Fruit fly (Drosophila melanogaster) whole organism, embryonic: Measurements from ENCODE around the gene Bem46.
A peak's percentile ranks its signal among the peaks of the same experiment; 100 is the strongest.

Experiments used
- CG10209 ChIP-seq: fragments of 200-800 bp; sonication (Bioruptor generic); optimal IDR thresholded peaks from 3 replicates; lab custom pipeline; 2017; ENCODE audit warnings: missing biosample characterization, mild to moderate bottlenecking, missing genetic modification characterization, missing genetic modification reagents
- CG10565 ChIP-seq: fragments of 200-800 bp; sonication (Bioruptor generic); optimal IDR thresholded peaks from 3 replicates; lab custom pipeline; 2016; ENCODE audit warnings: missing biosample characterization, mild to moderate bottlenecking, missing genetic modification characterization
- CG12219 ChIP-seq: fragments of 200-800 bp; sonication (Bioruptor generic); optimal IDR thresholded peaks from 3 replicates; lab custom pipeline; 2018; ENCODE audit warnings: missing biosample characterization, mild to moderate bottlenecking, missing genetic modification characterization
- CG15269 ChIP-seq: fragments of 200-800 bp; sonication (Bioruptor generic); optimal IDR thresholded peaks from 2 replicates; lab custom pipeline; 2018; ENCODE audit warnings: missing biosample characterization, mild to moderate bottlenecking, missing genetic modification characterization, moderate library complexity
- CG15514 ChIP-seq: fragments of 200-800 bp; sonication (Bioruptor generic); optimal IDR thresholded peaks from 3 replicates; lab custom pipeline; 2017; ENCODE audit warnings: missing biosample characterization, missing genetic modification characterization, mild to moderate bottlenecking, moderate library complexity, missing genetic modification reagents
- CG30020 ChIP-seq: fragments of 200-800 bp; optimal IDR thresholded peaks from 2 replicates; lab custom pipeline; 2019; ENCODE audit warnings: missing biosample characterization, mild to moderate bottlenecking, missing genetic modification characterization, moderate library complexity
- CG3281 ChIP-seq: fragments of 200-800 bp; sonication (Bioruptor generic); optimal IDR thresholded peaks from 3 replicates; lab custom pipeline; 2017; ENCODE audit warnings: missing biosample characterization, mild to moderate bottlenecking, missing genetic modification characterization
- CG3847 ChIP-seq: fragments of 200-800 bp; sonication (Bioruptor generic); IDR thresholded peaks from 2 replicates; pipeline ENCODE4 v1.3.6; 2022; ENCODE audit warnings: missing biosample characterization, missing genetic modification characterization
- CG4282 ChIP-seq: fragments of 200-800 bp; sonication (Bioruptor generic); optimal IDR thresholded peaks from 2 replicates; lab custom pipeline; 2016; ENCODE audit warnings: missing biosample characterization, missing genetic modification characterization
- CG43689 ChIP-seq: fragments of 200-800 bp; sonication (Bioruptor generic); IDR thresholded peaks from 2 replicates; pipeline ENCODE4 v1.3.6; 2022; ENCODE audit warnings: missing biosample characterization, missing genetic modification characterization
- CG8944 ChIP-seq: fragments of 200-800 bp; sonication (Bioruptor generic); optimal IDR thresholded peaks from 3 replicates; lab custom pipeline; 2016; ENCODE audit warnings: missing biosample characterization, missing genetic modification characterization
- CG9932 ChIP-seq: fragments of 200-800 bp; sonication (Bioruptor generic); IDR thresholded peaks from 2 replicates; pipeline ENCODE4 v1.3.6; 2022; ENCODE audit warnings: missing biosample characterization, missing genetic modification characterization
- CkIIα-i1 ChIP-seq: fragments of 200-800 bp; sonication (Bioruptor generic); IDR thresholded peaks from 2 replicates; pipeline ENCODE4 v1.3.6; 2022; ENCODE audit warnings: missing biosample characterization, missing genetic modification characterization
- E2f2 ChIP-seq: fragments of 200-800 bp; sonication (Bioruptor generic); IDR thresholded peaks from 2 replicates; pipeline ENCODE4 v1.3.6; 2022; ENCODE audit warnings: missing biosample characterization, missing genetic modification characterization
- GATAe ChIP-seq: fragments of 200-800 bp; sonication (Bioruptor generic); conservative IDR thresholded peaks from 2 replicates; pipeline ENCODE4 v1.3.6; 2022; ENCODE audit warnings: missing biosample characterization, missing genetic modification characterization
- HHEX ChIP-seq: fragments of 200-800 bp; sonication (Bioruptor generic); optimal IDR thresholded peaks from 3 replicates; lab custom pipeline; 2017; ENCODE audit warnings: missing biosample characterization, mild to moderate bottlenecking, missing genetic modification characterization, missing genetic modification reagents
- Hr39 ChIP-seq: fragments of >200 bp; optimal IDR thresholded peaks from 2 replicates; lab custom pipeline; 2017
- Jarid2 ChIP-seq: fragments of 200-800 bp; sonication (Bioruptor generic); optimal IDR thresholded peaks from 3 replicates; lab custom pipeline; 2017; ENCODE audit warnings: mild to moderate bottlenecking, missing biosample characterization, missing genetic modification reagents, missing genetic modification characterization
- Kr ChIP-seq: fragments of 200-800 bp; sonication (Bioruptor generic); optimal IDR thresholded peaks from 2 replicates; lab custom pipeline; 2017; ENCODE audit warnings: missing biosample characterization, mild to moderate bottlenecking, missing genetic modification characterization
- Lhr ChIP-seq: fragments of 200-800 bp; sonication (Bioruptor generic); optimal IDR thresholded peaks from 3 replicates; lab custom pipeline; 2017; ENCODE audit warnings: mild to moderate bottlenecking, missing biosample characterization, missing genetic modification reagents, missing genetic modification characterization
- Mad ChIP-seq: fragments of 200-800 bp; sonication (Bioruptor generic); optimal IDR thresholded peaks from 2 replicates; lab custom pipeline; 2016; ENCODE audit warnings: missing biosample characterization, missing genetic modification characterization
- Max ChIP-seq: fragments of 200-800 bp; sonication (Bioruptor generic); optimal IDR thresholded peaks from 2 replicates; lab custom pipeline; 2016; ENCODE audit warnings: missing biosample characterization, mild to moderate bottlenecking, missing genetic modification characterization
- NK7.1 ChIP-seq: fragments of 200-800 bp; sonication (Bioruptor generic); optimal IDR thresholded peaks from 3 replicates; lab custom pipeline; 2016; ENCODE audit warnings: missing biosample characterization, missing genetic modification characterization
- Nf-YC ChIP-seq: fragments of 200-800 bp; optimal IDR thresholded peaks from 3 replicates; lab custom pipeline; 2019; ENCODE audit warnings: missing biosample characterization, mild to moderate bottlenecking, missing genetic modification characterization, moderate library complexity
- Oli ChIP-seq: fragments of 200-800 bp; sonication (Bioruptor generic); optimal IDR thresholded peaks from 2 replicates; lab custom pipeline; 2018; ENCODE audit warnings: missing biosample characterization, mild to moderate bottlenecking, missing genetic modification characterization, moderate library complexity
- Pdp1 ChIP-seq, 2 experiments: fragments of 200-800 bp; sonication (Bioruptor generic); optimal IDR thresholded peaks; 3 replicates each; lab custom pipeline; 2016; ENCODE audit warnings: missing biosample characterization in 2 of 2, missing genetic modification characterization in 2 of 2, mild to moderate bottlenecking in 1 of 2, moderate library complexity in 1 of 2
- Ssrp ChIP-seq: fragments of 200-800 bp; sonication (Bioruptor generic); optimal IDR thresholded peaks from 2 replicates; lab custom pipeline; 2018; ENCODE audit warnings: missing biosample characterization, mild to moderate bottlenecking, missing genetic modification characterization, moderate library complexity
- Taf1 ChIP-seq: fragments of 200-800 bp; sonication (Bioruptor generic); IDR thresholded peaks from 2 replicates; pipeline ENCODE4 v1.3.6; 2022; ENCODE audit warnings: missing biosample characterization, missing genetic modification characterization
- amos ChIP-seq: fragments of 200-800 bp; sonication (Bioruptor generic); IDR thresholded peaks from 2 replicates; pipeline ENCODE4 v1.3.6; 2022; ENCODE audit warnings: missing biosample characterization, missing genetic modification characterization; ENCODE audit not compliant: partially characterized antibody
- aop ChIP-seq: fragments of 200-800 bp; sonication (Bioruptor generic); IDR thresholded peaks from 2 replicates; pipeline ENCODE4 v1.3.6; 2022; ENCODE audit warnings: missing biosample characterization, missing genetic modification characterization
- bab2 ChIP-seq: fragments of 200-800 bp; sonication (Bioruptor generic); optimal IDR thresholded peaks from 2 replicates; lab custom pipeline; 2016; ENCODE audit warnings: missing biosample characterization, missing genetic modification characterization
- crol ChIP-seq: fragments of 200-800 bp; sonication (Bioruptor generic); IDR thresholded peaks from 2 replicates; pipeline ENCODE4 v1.3.6; 2022; ENCODE audit warnings: missing biosample characterization, missing genetic modification characterization
- dan ChIP-seq: fragments of 200-800 bp; sonication (Bioruptor generic); IDR thresholded peaks from 2 replicates; pipeline ENCODE4 v1.3.6; 2022; ENCODE audit warnings: missing biosample characterization, missing genetic modification characterization
- dm ChIP-seq: fragments of 200-800 bp; sonication (Bioruptor generic); optimal IDR thresholded peaks from 3 replicates; lab custom pipeline; 2016; ENCODE audit warnings: missing biosample characterization, missing genetic modification characterization
- dpn ChIP-seq, 2 experiments: fragments of 200-800 bp; sonication (Bioruptor generic); optimal IDR thresholded peaks; 3 replicates each; lab custom pipeline; 2016; ENCODE audit warnings: missing biosample characterization in 2 of 2, missing genetic modification characterization in 2 of 2
- ewg ChIP-seq: fragments of 200-800 bp; sonication (Bioruptor generic); optimal IDR thresholded peaks from 3 replicates; lab custom pipeline; 2017; ENCODE audit warnings: mild to moderate bottlenecking, missing biosample characterization, missing genetic modification reagents, missing genetic modification characterization
- fd102C ChIP-seq: fragments of 200-800 bp; sonication (Bioruptor generic); optimal IDR thresholded peaks from 2 replicates; lab custom pipeline; 2018; ENCODE audit warnings: missing biosample characterization, mild to moderate bottlenecking, missing genetic modification characterization, moderate library complexity
- fd3F ChIP-seq: fragments of 200-800 bp; sonication (Bioruptor generic); optimal IDR thresholded peaks from 2 replicates; lab custom pipeline; 2018; ENCODE audit warnings: missing biosample characterization, mild to moderate bottlenecking, missing genetic modification characterization, moderate library complexity
- gcm2 ChIP-seq: fragments of 200-800 bp; sonication (Bioruptor generic); optimal IDR thresholded peaks from 2 replicates; lab custom pipeline; 2016; ENCODE audit warnings: missing biosample characterization, missing genetic modification characterization
- gfzf ChIP-seq: fragments of 200-800 bp; sonication (Bioruptor generic); optimal IDR thresholded peaks from 2 replicates; lab custom pipeline; 2016; ENCODE audit warnings: missing biosample characterization, mild to moderate bottlenecking, missing genetic modification characterization, moderate library complexity
- gsb-n ChIP-seq: fragments of 200-800 bp; sonication (Bioruptor generic); optimal IDR thresholded peaks from 3 replicates; lab custom pipeline; 2018; ENCODE audit warnings: missing biosample characterization, mild to moderate bottlenecking, missing genetic modification characterization
- hb ChIP-seq: fragments of 200-800 bp; sonication (Bioruptor generic); IDR thresholded peaks from 3 replicates; pipeline ENCODE4 v1.3.6; 2022; ENCODE audit warnings: missing biosample characterization, missing genetic modification characterization; ENCODE audit not compliant: partially characterized antibody
- hbn ChIP-seq: fragments of 200-800 bp; sonication (Bioruptor generic); IDR thresholded peaks from 2 replicates; pipeline ENCODE4 v1.3.6; 2022; ENCODE audit warnings: missing biosample characterization, missing genetic modification characterization; ENCODE audit not compliant: partially characterized antibody
- onecut ChIP-seq: fragments of 200-800 bp; sonication (Bioruptor generic); IDR thresholded peaks from 2 replicates; pipeline ENCODE4 v1.3.6; 2022; ENCODE audit warnings: missing biosample characterization, missing genetic modification characterization
- pho ChIP-seq: fragments of 200-800 bp; sonication (Bioruptor generic); optimal IDR thresholded peaks from 2 replicates; lab custom pipeline; 2016; ENCODE audit warnings: missing biosample characterization, missing genetic modification characterization
- rib ChIP-seq: fragments of 200-800 bp; sonication (Bioruptor generic); IDR thresholded peaks from 2 replicates; pipeline ENCODE4 v1.3.6; 2022; ENCODE audit warnings: missing biosample characterization, missing genetic modification characterization
- sens ChIP-seq: fragments of 200-800 bp; sonication (Bioruptor generic); peaks from one replicate; lab custom pipeline; 2016; ENCODE audit warnings: missing biosample characterization, missing genetic modification characterization
- slp2 ChIP-seq: fragments of 200-800 bp; sonication (Bioruptor generic); optimal IDR thresholded peaks from 2 replicates; lab custom pipeline; 2016; ENCODE audit warnings: missing biosample characterization, missing genetic modification characterization
- sqz ChIP-seq: fragments of 200-800 bp; sonication (Bioruptor generic); optimal IDR thresholded peaks from 3 replicates; lab custom pipeline; 2018; ENCODE audit warnings: missing biosample characterization, mild to moderate bottlenecking, missing genetic modification characterization
- tna ChIP-seq: fragments of 200-800 bp; sonication (Bioruptor generic); IDR thresholded peaks from 2 replicates; pipeline ENCODE4 v1.3.6; 2022; ENCODE audit warnings: missing biosample characterization, missing genetic modification characterization; ENCODE audit not compliant: partially characterized antibody
- yki ChIP-seq: fragments of >200 bp; optimal IDR thresholded peaks from 3 replicates; lab custom pipeline; 2018

Bem46 gene

dm6 chr2L:2976829-2977228 is 11.1 kb upstream of the Bem46 start, which contains the start of the genes CG9641 and CG3165 (continued):
- TF ChIP-seq E2f2 (GFP tag; lab: Robert Waterston, UW) = peak; percentile 73
- no peak for TF ChIP-seq Jarid2 (GFP tag; lab: Kevin White, UChicago)
- peak; percentile 91 for TF ChIP-seq CG8944
- no peak for TF ChIP-seq fd102C
- peak; percentile 88 for TF ChIP-seq CG3847 (GFP tag; lab: Robert Waterston, UW)
- TF ChIP-seq CG4282 (GFP tag; lab: Kevin White, UChicago) = peak; percentile 82
- peak; percentile 69 for TF ChIP-seq fd3F (GFP tag; lab: Kevin White, UChicago)
- no peak for TF ChIP-seq rib (GFP tag; lab: Robert Waterston, UW)
- TF ChIP-seq CG12219 (GFP tag; lab: Kevin White, UChicago) = no peak
- TF ChIP-seq Oli (tag; lab: Kevin White, UChicago) = peak; percentile 75
- no peak for TF ChIP-seq Lhr
- TF ChIP-seq HHEX (GFP tag; lab: Kevin White, UChicago) = no peak
- peak; percentile 90 for TF ChIP-seq bab2 (GFP tag; lab: Kevin White, UChicago)
- peak; percentile 70 for TF ChIP-seq CG10565 (GFP tag; lab: Kevin White, UChicago)
- peak; percentile 77 for TF ChIP-seq dm
- peak; percentile 88 for TF ChIP-seq amos (GFP tag; lab: Robert Waterston, UW)
- peak; percentile 76 for TF ChIP-seq gcm2 (GFP tag; lab: Kevin White, UChicago)
- TF ChIP-seq Pdp1 (GFP tag; optimal IDR thresholded peaks at IDR 0.05; lab: Kevin White, UChicago) = peak; percentile 88 to 90
- no peak; the same call in 1 of the 2 replicates for TF ChIP-seq GATAe
- peak; percentile 83 for TF ChIP-seq pho (GFP tag; lab: Kevin White, UChicago)
- no peak for TF ChIP-seq CkIIα-i1
- peak; percentile 98 for TF ChIP-seq hbn (GFP tag; lab: Robert Waterston, UW)
- TF ChIP-seq CG15269 = no peak
- TF ChIP-seq slp2 (GFP tag; lab: Kevin White, UChicago) = peak; percentile 82
- peak; percentile 66 for TF ChIP-seq NK7.1 (GFP tag; lab: Kevin White, UChicago)
- peak; percentile 76 for TF ChIP-seq CG3281 (GFP tag; lab: Kevin White, UChicago)
- TF ChIP-seq sens (GFP tag; lab: Kevin White, UChicago) = peak; percentile 98
- peak; percentile 79 for TF ChIP-seq Ssrp
- TF ChIP-seq hb (GFP tag; lab: Robert Waterston, UW) = peak; percentile 94
- TF ChIP-seq Nf-YC (tag; lab: Kevin White, UChicago) = peak; percentile 80
- peak; percentile 92 for TF ChIP-seq dpn (GFP tag; optimal IDR thresholded peaks at IDR 0.05; lab: Kevin White, UChicago)
- no peak for TF ChIP-seq Hr39 (lab: Kevin White, UChicago)
- peak; percentile 79 for TF ChIP-seq CG30020 (tag; lab: Kevin White, UChicago)
- TF ChIP-seq CG9932 (GFP tag; lab: Robert Waterston, UW) = peak; percentile 91
- TF ChIP-seq gsb-n (tag; lab: Kevin White, UChicago) = no peak
- peak; percentile 70 for TF ChIP-seq CG10209
- peak; percentile 75 for TF ChIP-seq onecut (GFP tag; lab: Robert Waterston, UW)
- no peak for TF ChIP-seq sqz
- peak; percentile 52 for TF ChIP-seq CG43689 (GFP tag; lab: Robert Waterston, UW)
- peak; percentile 90 for TF ChIP-seq tna (GFP tag; lab: Robert Waterston, UW)
- no peak for TF ChIP-seq crol
- peak; percentile 88 for TF ChIP-seq Mad (GFP tag; lab: Kevin White, UChicago)
- TF ChIP-seq gfzf (GFP tag; lab: Kevin White, UChicago) = peak; percentile 46
- TF ChIP-seq dan (GFP tag; lab: Robert Waterston, UW) = peak; percentile 60; the same call in 1 of the 2 replicates
- peak; percentile 61 for TF ChIP-seq ewg (GFP tag; lab: Kevin White, UChicago)
- TF ChIP-seq aop = no peak
- no peak for TF ChIP-seq yki (lab: Kevin White, UChicago)
- peak; percentile 58; the same call in 1 of the 2 replicates for TF ChIP-seq Taf1 (GFP tag; lab: Robert Waterston, UW)
- peak; percentile 84 for TF ChIP-seq Max (GFP tag; lab: Kevin White, UChicago)
- TF ChIP-seq Kr (GFP tag; lab: Kevin White, UChicago) = no peak
- peak; percentile 74 for TF ChIP-seq CG15514 (GFP tag; lab: Kevin White, UChicago)
